Worm (Caenorhabditis elegans) whole organism, L4 larva: ENCODE data around the gene C05C12.1.
A peak's percentile ranks its signal among the peaks of the same experiment; 100 is the strongest.
"Not testable (repeated sequence)": the region's sequence is repeated elsewhere in the genome, so short reads cannot be mapped to it uniquely, and the experiment has no call there.

ENCODE experiments used
- F44E2.7 ChIP-seq: fragments of 200-800 bp; sonication (Bioruptor generic); IDR thresholded peaks from 2 replicates; pipeline ENCODE4 v2.1.2; 2022; ENCODE audit warnings: missing genetic modification characterization, missing compliant biosample characterization
- F49E8.2 ChIP-seq: sonication (generic microtip); optimal IDR thresholded peaks from 2 replicates; lab custom pipeline; 2016; ENCODE audit warnings: missing compliant biosample characterization, mild to moderate bottlenecking, missing genetic modification characterization, borderline replicate concordance
- R02D3.7 ChIP-seq: fragments of 150-350 bp; sonication (generic microtip); optimal IDR thresholded peaks from 3 replicates; lab custom pipeline; 2014; ENCODE audit warnings: missing biosample characterization, missing genetic modification characterization
- T26A8.4 ChIP-seq: fragments of 200-800 bp; sonication (Bioruptor generic); IDR thresholded peaks from 2 replicates; pipeline ENCODE4 v1.3.6; 2022; ENCODE audit warnings: missing genetic modification characterization, missing compliant biosample characterization
- Y5F2A.4 ChIP-seq: fragments of 200-800 bp; sonication (Bioruptor generic); optimal IDR thresholded peaks from 2 replicates; lab custom pipeline; 2018; ENCODE audit warnings: mild to moderate bottlenecking, missing genetic modification characterization, missing compliant biosample characterization
- aha-1 ChIP-seq: fragments of 150-350 bp; peaks from one replicate; lab custom pipeline; 2014; ENCODE audit warnings: missing biosample characterization, missing genetic modification characterization
- ama-1 ChIP-seq: fragments of 150-350 bp; optimal IDR thresholded peaks from 2 replicates; lab custom pipeline; 2014; ENCODE audit warnings: inconsistent platforms, mixed read lengths
- ceh-82 ChIP-seq: sonication (generic microtip); optimal IDR thresholded peaks from 2 replicates; lab custom pipeline; 2017; ENCODE audit warnings: missing biosample characterization, missing genetic modification characterization
- daf-16 ChIP-seq, 3 experiments: sonication (generic microtip); optimal IDR thresholded peaks; 2 replicates each; lab custom pipeline; 2016 to 2017; ENCODE audit warnings: missing genetic modification characterization in 3 of 3, missing genetic modification reagents in 3 of 3, mild to moderate bottlenecking in 2 of 3, missing compliant biosample characterization in 2 of 3, missing biosample characterization in 1 of 3, moderate library complexity in 1 of 3
- egl-43 ChIP-seq: fragments of 200-800 bp; sonication (Bioruptor generic); IDR thresholded peaks from 2 replicates; pipeline ENCODE4 v1.3.6; 2022; ENCODE audit warnings: missing genetic modification reagents, missing genetic modification characterization, missing compliant biosample characterization
- hlh-11 ChIP-seq: fragments of 200-800 bp; sonication (Bioruptor generic); optimal IDR thresholded peaks from 2 replicates; lab custom pipeline; 2018; ENCODE audit warnings: mild to moderate bottlenecking, missing genetic modification characterization, missing compliant biosample characterization
- lin-1 ChIP-seq: fragments of 200-800 bp; sonication (Bioruptor generic); IDR thresholded peaks from 2 replicates; pipeline ENCODE4 v1.3.6; 2022; ENCODE audit warnings: missing genetic modification reagents, missing genetic modification characterization, missing compliant biosample characterization
- lin-39 ChIP-seq: fragments of 150-350 bp; optimal IDR thresholded peaks from 2 replicates; lab custom pipeline; 2014; ENCODE audit warnings: missing biosample characterization, missing genetic modification reagents, missing genetic modification characterization
- madf-5 ChIP-seq, 2 experiments: fragments of 200-800 bp; sonication (Bioruptor generic); IDR thresholded peaks; 2 replicates each; pipeline ENCODE4 v1.3.6; 2022; ENCODE audit warnings: missing compliant biosample characterization in 2 of 2, missing genetic modification characterization in 2 of 2
- madf-9 ChIP-seq: fragments of 200-800 bp; sonication (Bioruptor generic); conservative IDR thresholded peaks from 2 replicates; pipeline ENCODE4 v1.3.6; 2022; ENCODE audit warnings: missing genetic modification reagents, missing genetic modification characterization, missing compliant biosample characterization
- mdl-1 ChIP-seq, 2 experiments: fragments of 150-350 bp in 1 of 2; sonication (generic microtip) in 1 of 2; optimal IDR thresholded peaks; 2 replicates each; lab custom pipeline; 2014 to 2017; ENCODE audit warnings: missing biosample characterization in 2 of 2, missing genetic modification characterization in 2 of 2
- mep-1 ChIP-seq: fragments of 150-350 bp; sonication (generic microtip); optimal IDR thresholded peaks from 3 replicates; lab custom pipeline; 2014; ENCODE audit warnings: missing biosample characterization, missing genetic modification characterization
- nhr-102 ChIP-seq: sonication (generic microtip); optimal IDR thresholded peaks from 2 replicates; lab custom pipeline; 2016; ENCODE audit warnings: mild to moderate bottlenecking, missing genetic modification characterization, moderate library complexity, missing compliant biosample characterization
- nhr-11 ChIP-seq: fragments of 150-350 bp; optimal IDR thresholded peaks from 2 replicates; lab custom pipeline; 2014; ENCODE audit warnings: missing biosample characterization, missing genetic modification characterization
- nhr-28 ChIP-seq: fragments of 150-350 bp; optimal IDR thresholded peaks from 2 replicates; lab custom pipeline; 2014; ENCODE audit warnings: missing biosample characterization, missing genetic modification characterization
- nhr-41 ChIP-seq: fragments of 200-800 bp; sonication (Bioruptor generic); IDR thresholded peaks from 2 replicates; pipeline ENCODE4 v1.3.6; 2022; ENCODE audit warnings: missing genetic modification reagents, missing genetic modification characterization, missing compliant biosample characterization
- nhr-6 ChIP-seq: fragments of 150-350 bp; optimal IDR thresholded peaks from 2 replicates; lab custom pipeline; 2014; ENCODE audit warnings: missing biosample characterization, missing genetic modification characterization
- pha-4 ChIP-seq, 2 experiments: fragments of 150-350 bp in 1 of 2; fragments of 200-800 bp in 1 of 2; sonication (Bioruptor generic) in 1 of 2; IDR thresholded peaks in 1 of 2; optimal IDR thresholded peaks in 1 of 2; 2 replicates each; pipeline versions ENCODE4 v1.3.6 to Lab custom; 2014 to 2022; ENCODE audit warnings: missing genetic modification characterization in 2 of 2, missing genetic modification reagents in 2 of 2, missing biosample characterization in 1 of 2, missing compliant biosample characterization in 1 of 2
- set-16 ChIP-seq: fragments of 200-800 bp; sonication (Bioruptor generic); IDR thresholded peaks from 2 replicates; pipeline ENCODE4 v1.3.6; 2022; ENCODE audit warnings: missing genetic modification reagents, missing genetic modification characterization, missing compliant biosample characterization
- snpc-1.2 ChIP-seq: fragments of 200-800 bp; sonication (Bioruptor generic); IDR thresholded peaks from 2 replicates; pipeline ENCODE4 v1.3.6; 2022; ENCODE audit warnings: missing genetic modification reagents, missing genetic modification characterization, missing compliant biosample characterization
- unc-62 ChIP-seq, 3 experiments: fragments of 150-350 bp in 1 of 3; sonication (generic microtip); optimal IDR thresholded peaks in 2 of 3; peaks in 1 of 3; 1 replicate in 1 of 3; 2 replicates in 2 of 3; lab custom pipeline; 2014 to 2017; ENCODE audit warnings: missing biosample characterization in 3 of 3, missing genetic modification characterization in 3 of 3, missing genetic modification reagents in 3 of 3, missing genotype in 1 of 3
- zip-2 ChIP-seq: fragments of 150-350 bp; optimal IDR thresholded peaks from 2 replicates; lab custom pipeline; 2014; ENCODE audit warnings: missing biosample characterization, missing genetic modification characterization

The C05C12.1 gene

DNA sequence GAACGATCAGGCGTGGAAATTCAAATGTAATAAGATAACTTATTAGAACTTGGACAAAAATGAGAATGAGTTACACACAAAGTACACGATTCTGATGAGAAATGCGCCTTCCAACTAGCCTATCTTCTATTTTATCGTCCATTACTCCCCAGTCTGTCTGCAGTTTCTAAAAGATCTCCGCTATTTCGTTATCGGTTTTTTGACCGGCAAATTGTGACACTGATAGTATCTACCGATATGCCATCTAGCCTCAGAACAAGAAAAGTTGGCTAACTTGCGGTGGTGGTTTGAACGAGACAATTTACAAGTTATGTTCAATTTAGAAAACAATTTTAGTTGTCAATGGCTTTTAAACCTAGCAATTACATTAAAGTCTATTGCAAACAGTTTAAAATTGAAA, 42.2 kb upstream of the C05C12.1 start (continued):
- TF ChIP-seq lin-1 (0 out of 2 replicates have a peak, but pooled peaks have one; percentile 8), lin-39 (tag; lab: Kevin White, UChicago) (no peak), mdl-1 (tag; optimal IDR thresholded peaks at IDR 0.05; lab: Kevin White, UChicago) (no peak), snpc-1.2 (no peak), daf-16 (GFP tag; optimal IDR thresholded peaks at IDR 0.05; lab: Kevin White, UChicago) (no peak), daf-16 (tag; optimal IDR thresholded peaks at IDR 0.05; lab: Kevin White, UChicago) (peak; percentile 15)

DNA sequence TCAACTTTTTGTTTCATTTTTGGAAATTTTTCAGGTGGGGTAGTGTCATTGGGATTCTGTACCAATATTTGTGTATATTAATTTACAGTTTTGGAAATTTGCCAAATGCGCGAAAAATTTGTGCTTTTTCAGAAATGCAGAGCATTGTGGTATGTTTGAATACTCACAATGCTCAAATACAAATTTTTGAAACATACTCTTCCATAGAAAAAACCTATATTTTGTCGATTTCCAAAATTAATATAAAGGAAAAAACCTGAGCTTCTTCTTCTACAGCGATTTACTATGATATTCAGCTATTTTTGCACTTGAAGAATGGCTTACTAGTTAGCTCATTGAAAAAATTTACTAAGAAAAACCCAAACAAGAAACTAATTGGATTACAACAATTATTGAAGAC, 40.8 kb upstream of the C05C12.1 start:
- peak; percentile 90 for TF ChIP-seq aha-1
- TF ChIP-seq zip-2 (tag; lab: Kevin White, UChicago), result no peak

- TF ChIP-seq set-16 (GFP tag; lab: Robert Waterston, UW), result no peak
- peak in 1 of 2 experiments; percentile 53 for TF ChIP-seq unc-62 (GFP tag; optimal IDR thresholded peaks at IDR 0.05 in 1 of 2; lab: Kevin White, UChicago)
- TF ChIP-seq unc-62 (tag; optimal IDR thresholded peaks at IDR 0.05; lab: Kevin White, UChicago), result no peak
Observed at ce11 chrIV:11218037-11218436, 35.8 kb upstream of the C05C12.1 start, which contains the start of gene zip-6. Gene zip-6 (minus strand): TSS chrIV:11218137.

- no peak for TF ChIP-seq F44E2.7 (GFP tag; lab: Robert Waterston, UW)
- no peak for TF ChIP-seq madf-9 (GFP tag; lab: Robert Waterston, UW)
- TF ChIP-seq R02D3.7, result no peak
- TF ChIP-seq mdl-1 (tag; optimal IDR thresholded peaks at IDR 0.05; lab: Kevin White, UChicago), result no peak
- no peak for TF ChIP-seq snpc-1.2
- TF ChIP-seq nhr-6 (tag; lab: Kevin White, UChicago), result no peak
- no peak for TF ChIP-seq ceh-82
- TF ChIP-seq nhr-41 (GFP tag; lab: Robert Waterston, UW), result no peak
Observed at ce11 chrIV:11223878-11224277, 29.9 kb upstream of the C05C12.1 start, which contains the start of gene C29F4.3. Gene C29F4.3 (minus strand): TSS chrIV:11223978.

- TF ChIP-seq ama-1 (lab: Kevin White, UChicago) (peak; percentile 28), Y5F2A.4 (GFP tag; lab: Kevin White, UChicago) (no peak), aha-1 (peak; percentile 23)
Observed at ce11 chrIV:11225206-11225605, 28.6 kb upstream of the C05C12.1 start, which contains the start of gene col-125. Gene col-125 (plus strand): TSS chrIV:11225506.

DNA sequence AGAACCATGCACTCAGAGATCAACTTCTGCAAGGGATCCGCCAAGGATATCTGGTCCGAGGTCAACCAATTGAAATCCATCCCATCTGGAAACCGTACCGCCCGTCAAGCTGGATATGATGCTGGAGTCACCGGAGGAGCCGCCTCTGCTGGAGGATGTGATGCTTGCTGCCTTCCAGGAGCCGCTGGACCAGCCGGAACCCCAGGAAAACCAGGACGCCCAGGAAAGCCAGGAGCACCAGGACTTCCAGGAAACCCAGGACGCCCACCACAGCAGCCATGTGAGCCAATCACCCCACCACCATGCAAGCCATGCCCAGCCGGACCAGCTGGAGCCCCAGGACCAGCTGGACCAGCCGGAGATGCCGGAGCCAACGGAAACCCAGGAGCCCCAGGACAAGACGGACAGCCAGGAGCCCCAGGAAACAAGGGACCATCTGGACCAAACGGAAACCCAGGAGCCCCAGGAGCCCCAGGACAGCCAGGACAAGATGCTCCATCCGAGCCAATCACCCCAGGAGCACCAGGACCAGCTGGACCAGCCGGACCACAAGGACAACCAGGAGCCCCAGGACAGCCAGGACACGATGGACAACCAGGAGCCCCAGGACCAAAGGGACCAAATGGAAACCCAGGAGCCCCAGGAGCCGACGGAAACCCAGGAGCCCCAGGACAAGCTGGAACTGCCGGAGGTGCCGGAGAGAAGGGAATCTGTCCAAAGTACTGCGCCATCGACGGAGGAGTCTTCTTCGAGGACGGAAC, 27.9 kb upstream of the C05C12.1 start:
- TF ChIP-seq snpc-1.2 (peak; percentile 31; the same call in 1 of the 2 replicates), T26A8.4 (GFP tag; lab: Robert Waterston, UW) (peak; percentile 61; the same call in 1 of the 2 replicates), hlh-11 (tag; lab: Kevin White, UChicago) (peak; percentile 7), set-16 (GFP tag; lab: Robert Waterston, UW) (peak; percentile 99), pha-4 (GFP tag; IDR thresholded peaks at IDR 0.05; lab: Robert Waterston, UW) (peak; percentile 22; the same call in 1 of the 2 replicates), madf-5 (GFP tag; IDR thresholded peaks at IDR 0.05; lab: Robert Waterston, UW) (peak in 1 of 2 experiments; percentile 92; a peak in 2 of 4 replicates), egl-43 (peak; percentile 66; the same call in 1 of the 2 replicates)
- TF ChIP-seq pha-4 (tag; optimal IDR thresholded peaks at IDR 0.05; lab: Kevin White, UChicago), result not testable (repeated sequence)

ce11 chrIV:11226545-11226944, 27.2 kb upstream of the C05C12.1 start:
- no peak for TF ChIP-seq nhr-102
- TF ChIP-seq nhr-11 (tag; lab: Kevin White, UChicago), result no peak
- peak; percentile 55 for TF ChIP-seq mep-1 (tag; lab: Kevin White, UChicago)
- TF ChIP-seq aha-1, result peak; percentile 15
- TF ChIP-seq set-16 (GFP tag; lab: Robert Waterston, UW), result no peak
- TF ChIP-seq nhr-28 (tag; lab: Kevin White, UChicago), result no peak
- no peak for TF ChIP-seq F49E8.2
- no peak for TF ChIP-seq madf-5 (GFP tag; IDR thresholded peaks at IDR 0.05; lab: Robert Waterston, UW)
